Fruit fly (Drosophila melanogaster) whole organism, embryonic: ENCODE measurements around the gene cv-c.
A peak's percentile ranks its signal among the peaks of the same experiment; 100 is the strongest.

ENCODE experiments used
- ATbp ChIP-seq: fragments of 200-800 bp; sonication (Bioruptor generic); optimal IDR thresholded peaks from 2 replicates; lab custom pipeline; 2017; ENCODE audit warnings: missing biosample characterization, mild to moderate bottlenecking, missing genetic modification characterization, missing genetic modification reagents
- Atf6 ChIP-seq: fragments of 200-800 bp; sonication (Bioruptor generic); IDR thresholded peaks from 2 replicates; pipeline ENCODE4 v1.3.6; 2022; ENCODE audit warnings: missing biosample characterization, missing genetic modification characterization
- Bdp1 ChIP-seq: fragments of 200-800 bp; sonication (Bioruptor generic); optimal IDR thresholded peaks from 3 replicates; lab custom pipeline; 2016; ENCODE audit warnings: missing biosample characterization, missing genetic modification characterization
- CG12071 ChIP-seq: fragments of 200-800 bp; sonication (Bioruptor generic); optimal IDR thresholded peaks from 3 replicates; lab custom pipeline; 2018; ENCODE audit warnings: missing biosample characterization, mild to moderate bottlenecking, missing genetic modification characterization
- CG13894 ChIP-seq: fragments of 200-800 bp; sonication (Bioruptor generic); optimal IDR thresholded peaks from 3 replicates; lab custom pipeline; 2018; ENCODE audit warnings: missing biosample characterization, mild to moderate bottlenecking, missing genetic modification characterization, moderate library complexity
- CG1602 ChIP-seq: fragments of 200-800 bp; sonication (Bioruptor generic); optimal IDR thresholded peaks from 3 replicates; lab custom pipeline; 2016; ENCODE audit warnings: missing biosample characterization, missing genetic modification characterization
- CG17568 ChIP-seq: fragments of 200-800 bp; sonication (Bioruptor generic); optimal IDR thresholded peaks from 2 replicates; lab custom pipeline; 2018; ENCODE audit warnings: missing biosample characterization, mild to moderate bottlenecking, missing genetic modification characterization, moderate library complexity
- CG18011 ChIP-seq: fragments of 200-800 bp; sonication (Bioruptor generic); optimal IDR thresholded peaks from 2 replicates; lab custom pipeline; 2017; ENCODE audit warnings: missing biosample characterization, missing genetic modification characterization, mild to moderate bottlenecking, moderate library complexity, missing genotype
- CG2202 ChIP-seq: fragments of 200-800 bp; sonication (Bioruptor generic); optimal IDR thresholded peaks from 2 replicates; lab custom pipeline; 2018; ENCODE audit warnings: missing biosample characterization, mild to moderate bottlenecking, missing genetic modification characterization
- CG2712 ChIP-seq: fragments of 200-800 bp; optimal IDR thresholded peaks from 3 replicates; lab custom pipeline; 2019; ENCODE audit warnings: missing biosample characterization, mild to moderate bottlenecking, missing genetic modification characterization, moderate library complexity
- CG3163 ChIP-seq: fragments of 200-800 bp; sonication (Bioruptor generic); optimal IDR thresholded peaks from 3 replicates; lab custom pipeline; 2016; ENCODE audit warnings: missing biosample characterization, missing genetic modification characterization
- CG32772 ChIP-seq: fragments of 200-800 bp; sonication (Bioruptor generic); IDR thresholded peaks from 2 replicates; pipeline ENCODE4 v1.3.6; 2022; ENCODE audit warnings: missing biosample characterization, missing genetic modification characterization
- CG3281 ChIP-seq: fragments of 200-800 bp; sonication (Bioruptor generic); optimal IDR thresholded peaks from 3 replicates; lab custom pipeline; 2017; ENCODE audit warnings: missing biosample characterization, mild to moderate bottlenecking, missing genetic modification characterization
- CG33213 ChIP-seq: fragments of 200-800 bp; sonication (Bioruptor generic); optimal IDR thresholded peaks from 3 replicates; lab custom pipeline; 2016; ENCODE audit warnings: missing biosample characterization, missing genetic modification characterization
- CG3726 ChIP-seq: fragments of 200-800 bp; sonication (Bioruptor generic); IDR thresholded peaks from 3 replicates; pipeline ENCODE4, ENCODE4 v1.3.6; 2022; ENCODE audit warnings: missing biosample characterization, missing genetic modification characterization
- CG3847 ChIP-seq: fragments of 200-800 bp; sonication (Bioruptor generic); IDR thresholded peaks from 2 replicates; pipeline ENCODE4 v1.3.6; 2022; ENCODE audit warnings: missing biosample characterization, missing genetic modification characterization
- CG42726 ChIP-seq: fragments of 200-800 bp; sonication (Bioruptor generic); IDR thresholded peaks from 2 replicates; pipeline ENCODE4 v1.3.6; 2022; ENCODE audit warnings: missing biosample characterization, missing genetic modification characterization; ENCODE audit not compliant: partially characterized antibody
- CG4404 ChIP-seq: fragments of 200-800 bp; sonication (Bioruptor generic); IDR thresholded peaks from 2 replicates; pipeline ENCODE4 v1.3.6; 2022; ENCODE audit warnings: missing biosample characterization, missing genetic modification characterization
- CG8765 ChIP-seq: fragments of 200-800 bp; sonication (Bioruptor generic); IDR thresholded peaks from 2 replicates; pipeline ENCODE4 v1.3.6; 2022; ENCODE audit warnings: missing biosample characterization, missing genetic modification characterization
- Chrac-16 ChIP-seq: fragments of 200-800 bp; sonication (Bioruptor generic); optimal IDR thresholded peaks from 3 replicates; lab custom pipeline; 2016; ENCODE audit warnings: missing biosample characterization, missing genetic modification characterization
- CkIIα-i1 ChIP-seq: fragments of 200-800 bp; sonication (Bioruptor generic); IDR thresholded peaks from 2 replicates; pipeline ENCODE4 v1.3.6; 2022; ENCODE audit warnings: missing biosample characterization, missing genetic modification characterization
- HmgD ChIP-seq: fragments of 200-800 bp; sonication (Bioruptor generic); optimal IDR thresholded peaks from 3 replicates; lab custom pipeline; 2016; ENCODE audit warnings: missing biosample characterization, missing genetic modification characterization
- Jarid2 ChIP-seq: fragments of 200-800 bp; sonication (Bioruptor generic); optimal IDR thresholded peaks from 3 replicates; lab custom pipeline; 2017; ENCODE audit warnings: mild to moderate bottlenecking, missing biosample characterization, missing genetic modification reagents, missing genetic modification characterization
- Ravus ChIP-seq: fragments of 200-800 bp; sonication (Bioruptor generic); IDR thresholded peaks from 2 replicates; pipeline ENCODE4 v1.3.6; 2022; ENCODE audit warnings: missing biosample characterization, missing genetic modification characterization
- Six4 ChIP-seq: fragments of 200-800 bp; sonication (Bioruptor generic); optimal IDR thresholded peaks from 2 replicates; lab custom pipeline; 2016; ENCODE audit warnings: missing biosample characterization, missing genetic modification characterization
- Sry-β ChIP-seq: fragments of 200-800 bp; sonication (Bioruptor generic); optimal IDR thresholded peaks from 2 replicates; lab custom pipeline; 2018; ENCODE audit warnings: missing biosample characterization, mild to moderate bottlenecking, missing genetic modification characterization, moderate library complexity
- abd-A ChIP-seq: fragments of 200-800 bp; sonication (Bioruptor generic); optimal IDR thresholded peaks from 3 replicates; lab custom pipeline; 2019; ENCODE audit warnings: missing biosample characterization, mild to moderate bottlenecking, missing genetic modification characterization, moderate library complexity
- ap ChIP-seq: fragments of 200-800 bp; sonication (Bioruptor generic); IDR thresholded peaks from 2 replicates; pipeline ENCODE4 v1.3.6; 2022; ENCODE audit warnings: missing biosample characterization, missing genetic modification characterization
- ash1 ChIP-seq: fragments of 200-800 bp; sonication (Bioruptor generic); optimal IDR thresholded peaks from 2 replicates; lab custom pipeline; 2018; ENCODE audit warnings: missing biosample characterization, mild to moderate bottlenecking, missing genetic modification characterization
- az2 ChIP-seq: fragments of 200-800 bp; sonication (Bioruptor generic); optimal IDR thresholded peaks from 3 replicates; lab custom pipeline; 2016; ENCODE audit warnings: missing biosample characterization, missing genetic modification characterization
- bigmax ChIP-seq: fragments of 200-800 bp; sonication (Bioruptor generic); optimal IDR thresholded peaks from 2 replicates; lab custom pipeline; 2018; ENCODE audit warnings: missing biosample characterization, mild to moderate bottlenecking, missing genetic modification characterization
- croc ChIP-seq: fragments of 200-800 bp; sonication (Bioruptor generic); conservative IDR thresholded peaks from 3 replicates; pipeline ENCODE4 v1.3.6; 2022; ENCODE audit warnings: missing biosample characterization, missing genetic modification characterization
- esg ChIP-seq: fragments of 200-800 bp; sonication (Bioruptor generic); conservative IDR thresholded peaks from 2 replicates; pipeline ENCODE4 v1.3.6; 2022; ENCODE audit warnings: missing biosample characterization, missing genetic modification characterization
- ewg ChIP-seq: fragments of 200-800 bp; sonication (Bioruptor generic); optimal IDR thresholded peaks from 3 replicates; lab custom pipeline; 2017; ENCODE audit warnings: mild to moderate bottlenecking, missing biosample characterization, missing genetic modification reagents, missing genetic modification characterization
- fu2 ChIP-seq: fragments of 200-800 bp; sonication (Bioruptor generic); optimal IDR thresholded peaks from 2 replicates; lab custom pipeline; 2016; ENCODE audit warnings: missing biosample characterization, missing genetic modification characterization
- gcm ChIP-seq: fragments of 200-800 bp; sonication (Bioruptor generic); optimal IDR thresholded peaks from 2 replicates; lab custom pipeline; 2019; ENCODE audit warnings: missing biosample characterization, mild to moderate bottlenecking, missing genetic modification characterization, moderate library complexity
- h ChIP-seq: fragments of >200 bp; optimal IDR thresholded peaks from 2 replicates; lab custom pipeline; 2017
- jing ChIP-seq: fragments of 200-800 bp; sonication (Bioruptor generic); optimal IDR thresholded peaks from 2 replicates; lab custom pipeline; 2018; ENCODE audit warnings: missing biosample characterization, mild to moderate bottlenecking, missing genetic modification characterization
- klu ChIP-seq: fragments of 200-800 bp; sonication (Bioruptor generic); IDR thresholded peaks from 2 replicates; pipeline ENCODE4 v1.3.6; 2022; ENCODE audit warnings: missing biosample characterization, missing genetic modification characterization
- maf-S ChIP-seq: fragments of 200-800 bp; sonication (Bioruptor generic); optimal IDR thresholded peaks from 2 replicates; lab custom pipeline; 2016; ENCODE audit warnings: missing biosample characterization, missing genetic modification characterization
- nom ChIP-seq: fragments of 200-800 bp; sonication (Bioruptor generic); optimal IDR thresholded peaks from 2 replicates; lab custom pipeline; 2017; ENCODE audit warnings: missing biosample characterization, missing genetic modification characterization, mild to moderate bottlenecking, moderate library complexity, missing genetic modification reagents
- odd ChIP-seq: fragments of 200-800 bp; sonication (Bioruptor generic); optimal IDR thresholded peaks from 2 replicates; lab custom pipeline; 2017; ENCODE audit warnings: missing biosample characterization, mild to moderate bottlenecking, missing genetic modification characterization
- otp ChIP-seq: fragments of 200-800 bp; sonication (Bioruptor generic); IDR thresholded peaks from 3 replicates; pipeline ENCODE4, ENCODE4 v1.3.6; 2022; ENCODE audit warnings: missing biosample characterization, missing genetic modification characterization
- prd ChIP-seq, 3 experiments: fragments of >200 bp in 2 of 3; fragments of 200-800 bp in 1 of 3; sonication (Bioruptor generic) in 1 of 3; optimal IDR thresholded peaks in 2 of 3; IDR thresholded peaks in 1 of 3; 2 replicates in 2 of 3; 3 replicates in 1 of 3; pipeline versions ENCODE4 v1.3.6 to Lab custom; 2017 to 2022; ENCODE audit warnings: missing biosample characterization in 1 of 3, missing genetic modification characterization in 1 of 3
- sc ChIP-seq, 3 experiments: fragments of >200 bp in 2 of 3; fragments of 200-800 bp in 1 of 3; sonication (Bioruptor generic) in 1 of 3; optimal IDR thresholded peaks; 2 replicates in 2 of 3; 3 replicates in 1 of 3; lab custom pipeline; 2017; ENCODE audit warnings: mild to moderate bottlenecking in 1 of 3, missing biosample characterization in 1 of 3, missing genetic modification characterization in 1 of 3, missing genetic modification reagents in 1 of 3
- sd ChIP-seq: fragments of 200-800 bp; sonication (Bioruptor generic); optimal IDR thresholded peaks from 3 replicates; lab custom pipeline; 2018; ENCODE audit warnings: missing biosample characterization, mild to moderate bottlenecking, missing genetic modification characterization, moderate library complexity
- sens ChIP-seq: fragments of 200-800 bp; sonication (Bioruptor generic); peaks from one replicate; lab custom pipeline; 2016; ENCODE audit warnings: missing biosample characterization, missing genetic modification characterization
- slp2 ChIP-seq: fragments of 200-800 bp; sonication (Bioruptor generic); optimal IDR thresholded peaks from 2 replicates; lab custom pipeline; 2016; ENCODE audit warnings: missing biosample characterization, missing genetic modification characterization
- sob ChIP-seq: fragments of 200-800 bp; sonication (Bioruptor generic); IDR thresholded peaks from 2 replicates; pipeline ENCODE4 v1.3.6; 2022; ENCODE audit warnings: missing biosample characterization, missing genetic modification characterization
- toy ChIP-seq: fragments of 200-800 bp; sonication (Bioruptor generic); IDR thresholded peaks from 2 replicates; pipeline ENCODE4 v1.3.6; 2022; ENCODE audit warnings: missing biosample characterization, missing genetic modification characterization
- vnd ChIP-seq: fragments of 200-800 bp; sonication (Bioruptor generic); IDR thresholded peaks from 3 replicates; pipeline ENCODE4 v1.3.6; 2022; ENCODE audit warnings: missing biosample characterization, missing genetic modification characterization; ENCODE audit not compliant: partially characterized antibody

cv-c gene

DNA sequence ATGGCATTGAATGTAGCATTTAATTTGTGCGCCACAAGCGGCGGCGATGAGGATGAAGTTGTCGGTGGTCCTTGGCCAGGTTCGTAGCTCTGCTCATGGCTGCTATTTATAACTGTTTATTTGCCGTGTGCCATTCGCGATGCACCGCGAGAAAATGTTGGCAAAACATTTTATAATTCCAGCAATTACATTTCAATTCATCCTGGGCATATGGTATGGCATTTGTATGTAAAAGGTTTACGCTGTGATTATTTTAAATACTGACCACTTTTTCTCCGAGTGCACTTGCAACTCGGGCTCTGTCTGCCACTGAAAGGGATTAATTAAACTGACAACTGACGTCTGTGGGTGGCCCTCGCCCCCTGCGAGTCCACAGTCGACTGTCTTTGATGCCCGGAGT is 124.9 kb downstream of the cv-c start (continued):
- TF ChIP-seq prd (optimal IDR thresholded peaks at IDR 0.05; lab: Kevin White, UChicago) (no peak), prd (GFP tag; IDR thresholded peaks at IDR 0.05; lab: Robert Waterston, UW) (peak; percentile 71), Atf6 (GFP tag; lab: Robert Waterston, UW) (no peak), CG3163 (GFP tag; lab: Kevin White, UChicago) (no peak), maf-S (no peak), otp (GFP tag; lab: Robert Waterston, UW) (peak; percentile 46; the same call in 1 of the 3 replicates), Jarid2 (no peak), CG3726 (GFP tag; lab: Robert Waterston, UW) (0 out of 3 replicates have a peak, but pooled peaks have one; percentile 40), CG1602 (GFP tag; lab: Kevin White, UChicago) (no peak), sob (peak; percentile 49; the same call in 1 of the 2 replicates), h (lab: Kevin White, UChicago) (no peak), CG33213 (GFP tag; lab: Kevin White, UChicago) (no peak), ewg (GFP tag; lab: Kevin White, UChicago) (no peak), ATbp (no peak), abd-A (tag; lab: Kevin White, UChicago) (no peak), CG13894 (tag; lab: Kevin White, UChicago) (no peak), fu2 (GFP tag; lab: Kevin White, UChicago) (peak; percentile 12), slp2 (GFP tag; lab: Kevin White, UChicago) (no peak), Sry-β (no peak), CG3281 (GFP tag; lab: Kevin White, UChicago) (no peak), odd (GFP tag; lab: Kevin White, UChicago) (no peak), Chrac-16 (GFP tag; lab: Kevin White, UChicago) (no peak), klu (no peak), CG42726 (GFP tag; lab: Robert Waterston, UW) (no peak), CG2712 (tag; lab: Kevin White, UChicago) (peak; percentile 15), vnd (GFP tag; lab: Robert Waterston, UW) (no peak), jing (GFP tag; lab: Kevin White, UChicago) (no peak), Ravus (GFP tag; lab: Robert Waterston, UW) (no peak), esg (GFP tag; lab: Robert Waterston, UW) (peak; percentile 44; the same call in 1 of the 2 replicates), ash1 (GFP tag; lab: Kevin White, UChicago) (no peak), sens (GFP tag; lab: Kevin White, UChicago) (peak; percentile 82), toy (GFP tag; lab: Robert Waterston, UW) (no peak), CG8765 (no peak), nom (peak; percentile 2), CG32772 (GFP tag; lab: Robert Waterston, UW) (peak; percentile 27; the same call in 1 of the 2 replicates), HmgD (no peak), Bdp1 (GFP tag; lab: Kevin White, UChicago) (no peak), gcm (GFP tag; lab: Kevin White, UChicago) (no peak), CG18011 (GFP tag; lab: Kevin White, UChicago) (no peak), ap (GFP tag; lab: Robert Waterston, UW) (no peak), CG17568 (no peak), az2 (GFP tag; lab: Kevin White, UChicago) (peak; percentile 35), CG4404 (GFP tag; lab: Robert Waterston, UW) (no peak), CkIIα-i1 (GFP tag; lab: Robert Waterston, UW) (no peak), croc (GFP tag; lab: Robert Waterston, UW) (no peak), CG2202 (tag; lab: Kevin White, UChicago) (no peak), Six4 (GFP tag; lab: Kevin White, UChicago) (no peak), sc (optimal IDR thresholded peaks at IDR 0.05; lab: Kevin White, UChicago) (no peak), sc (GFP tag; optimal IDR thresholded peaks at IDR 0.05; lab: Kevin White, UChicago) (no peak), sd (tag; lab: Kevin White, UChicago) (no peak), CG12071 (GFP tag; lab: Kevin White, UChicago) (peak; percentile 17), CG3847 (GFP tag; lab: Robert Waterston, UW) (peak; percentile 43; the same call in 1 of the 2 replicates), bigmax (GFP tag; lab: Kevin White, UChicago) (no peak)
